2 fruit fly cellular contexts compared by ENCODE assay signal in the genomic region with DNA sequence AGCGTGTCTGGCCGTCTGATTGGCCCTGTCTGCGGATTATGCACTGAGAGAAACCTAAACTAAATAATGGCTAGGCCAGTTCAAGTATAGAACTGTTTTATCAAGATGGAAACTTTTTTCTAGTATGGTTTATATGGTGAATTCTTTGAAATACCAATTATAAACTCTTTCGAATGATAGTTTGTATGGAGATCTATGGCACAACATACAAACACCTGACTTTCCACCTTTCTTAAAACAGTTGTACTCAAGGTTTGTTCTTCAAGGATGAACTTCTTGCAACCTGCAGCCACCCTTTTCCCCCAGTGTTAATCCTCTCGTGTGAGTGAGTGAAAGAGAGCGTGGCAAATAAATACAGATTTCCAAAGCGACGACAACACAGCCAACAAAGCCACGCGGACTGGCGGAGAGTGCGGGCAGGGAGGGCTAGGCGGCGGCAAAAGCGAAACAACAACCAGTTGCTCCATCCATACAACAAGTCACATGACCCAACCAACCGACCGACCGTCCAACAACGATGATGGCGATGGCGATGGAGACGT.
TF ChIP-seq lines count a peak whose summit lies in the region.

No protein-coding gene starts in this region.

TF ChIP-seq in whole organism, embryonic, 481 proteins besides CTCF, POLR2A, EP300 and RAD21 (continued from another document and continues in another):
- TF ChIP-seq chm (GFP tag; IDR thresholded peaks at IDR 0.05; lab: Robert Waterston, UW), result no peak
- peak; percentile 88 for TF ChIP-seq CG10209 (GFP tag; optimal IDR thresholded peaks at IDR 0.05; lab: Kevin White, UChicago)
- TF ChIP-seq dmrt99B (tag; optimal IDR thresholded peaks at IDR 0.05; lab: Kevin White, UChicago), result peak; percentile 93
- peak; percentile 90 for TF ChIP-seq Hsf (GFP tag; optimal IDR thresholded peaks at IDR 0.05; lab: Kevin White, UChicago)
- peak; percentile 83 for TF ChIP-seq CG10366 (GFP tag; IDR thresholded peaks at IDR 0.05; lab: Robert Waterston, UW)
- peak; percentile 81 for TF ChIP-seq run (tag; optimal IDR thresholded peaks at IDR 0.05; lab: Kevin White, UChicago)
- TF ChIP-seq CG6272 (GFP tag; IDR thresholded peaks at IDR 0.05; lab: Robert Waterston, UW), result peak; percentile 79
- peak; percentile 90 for TF ChIP-seq Ptx1 (GFP tag; IDR thresholded peaks at IDR 0.05; lab: Robert Waterston, UW)
- TF ChIP-seq sr (GFP tag; IDR thresholded peaks at IDR 0.05; lab: Robert Waterston, UW), result 0 out of 3 replicates have a peak, but pooled peaks have one; percentile 19
- peak; percentile 25 for TF ChIP-seq Hmx (GFP tag; optimal IDR thresholded peaks at IDR 0.05; lab: Kevin White, UChicago)
- TF ChIP-seq pita (GFP tag; optimal IDR thresholded peaks at IDR 0.05; lab: Kevin White, UChicago), result no peak
- peak; percentile 38 for TF ChIP-seq wek (GFP tag; optimal IDR thresholded peaks at IDR 0.05; lab: Kevin White, UChicago)
- peak; percentile 80 for TF ChIP-seq CG31388 (GFP tag; optimal IDR thresholded peaks at IDR 0.05; lab: Kevin White, UChicago)
- peak; percentile 89 for TF ChIP-seq repo (GFP tag; optimal IDR thresholded peaks at IDR 0.05; lab: Kevin White, UChicago)
- peak; percentile 74 for TF ChIP-seq CG11723 (GFP tag; optimal IDR thresholded peaks at IDR 0.05; lab: Kevin White, UChicago)
- TF ChIP-seq dan (GFP tag; IDR thresholded peaks at IDR 0.05; lab: Robert Waterston, UW), result no peak
- TF ChIP-seq Dp (GFP tag; optimal IDR thresholded peaks at IDR 0.05; lab: Kevin White, UChicago), result no peak
- TF ChIP-seq lbe (GFP tag; optimal IDR thresholded peaks at IDR 0.05; lab: Kevin White, UChicago), result no peak
- peak; percentile 83 for TF ChIP-seq ranshi (GFP tag; IDR thresholded peaks at IDR 0.05; lab: Robert Waterston, UW)
- TF ChIP-seq CG12299 (tag; optimal IDR thresholded peaks at IDR 0.05; lab: Kevin White, UChicago), result peak; percentile 74
- TF ChIP-seq CG6813 (GFP tag; optimal IDR thresholded peaks at IDR 0.05; lab: Kevin White, UChicago), result peak; percentile 60
- TF ChIP-seq CG2678 (tag; optimal IDR thresholded peaks at IDR 0.05; lab: Kevin White, UChicago), result peak; percentile 88
- TF ChIP-seq ssp (GFP tag; IDR thresholded peaks at IDR 0.05; lab: Robert Waterston, UW), result peak; percentile 77
- TF ChIP-seq Ravus (GFP tag; IDR thresholded peaks at IDR 0.05; lab: Robert Waterston, UW), result peak; percentile 61
- TF ChIP-seq chinmo (GFP tag; IDR thresholded peaks at IDR 0.05; lab: Robert Waterston, UW; ENCODE audit: partially characterized antibody), result 0 out of 4 replicates have a peak, but pooled peaks have one; percentile 28
- TF ChIP-seq Atf6 (GFP tag; IDR thresholded peaks at IDR 0.05; lab: Robert Waterston, UW), result peak; percentile 86
- TF ChIP-seq scrt (GFP tag; optimal IDR thresholded peaks at IDR 0.05; lab: Kevin White, UChicago), result peak; percentile 47
- TF ChIP-seq wor (GFP tag; IDR thresholded peaks at IDR 0.05; lab: Robert Waterston, UW), result peak; percentile 64
- peak; percentile 74 for TF ChIP-seq Nf-YC (tag; optimal IDR thresholded peaks at IDR 0.05; lab: Kevin White, UChicago)
- peak; percentile 88 to 90 for TF ChIP-seq dpn (GFP tag; optimal IDR thresholded peaks at IDR 0.05; lab: Kevin White, UChicago)
- peak; percentile 83 for TF ChIP-seq jigr1 (GFP tag; IDR thresholded peaks at IDR 0.05; lab: Robert Waterston, UW)
- peak; percentile 72 for TF ChIP-seq CG17359 (tag; optimal IDR thresholded peaks at IDR 0.05; lab: Kevin White, UChicago)
- peak; percentile 76 for TF ChIP-seq CG5180 (GFP tag; optimal IDR thresholded peaks at IDR 0.05; lab: Kevin White, UChicago)
- TF ChIP-seq CG6791 (GFP tag; IDR thresholded peaks at IDR 0.05; lab: Robert Waterston, UW; ENCODE audit: partially characterized antibody), result no peak
- peak; percentile 76 for TF ChIP-seq Hand (GFP tag; optimal IDR thresholded peaks at IDR 0.05; lab: Kevin White, UChicago)
- peak; percentile 31; the same call in 1 of the 2 replicates for TF ChIP-seq ara (GFP tag; IDR thresholded peaks at IDR 0.05; lab: Robert Waterston, UW)
- peak; percentile 34 for TF ChIP-seq CG13296 (GFP tag; optimal IDR thresholded peaks at IDR 0.05; lab: Kevin White, UChicago)
- TF ChIP-seq CG10654 (GFP tag; optimal IDR thresholded peaks at IDR 0.05; lab: Kevin White, UChicago), result peak; percentile 78
- peak; percentile 42 for TF ChIP-seq CG4707 (GFP tag; optimal IDR thresholded peaks at IDR 0.05; lab: Kevin White, UChicago)
- peak; percentile 74 for TF ChIP-seq ase (GFP tag; IDR thresholded peaks at IDR 0.05; lab: Robert Waterston, UW)
- peak; percentile 59 for TF ChIP-seq CG18011 (GFP tag; optimal IDR thresholded peaks at IDR 0.05; lab: Kevin White, UChicago)
- TF ChIP-seq danr (GFP tag; IDR thresholded peaks at IDR 0.05; lab: Robert Waterston, UW), result peak; percentile 81
- peak; percentile 50; the same call in 1 of the 2 replicates for TF ChIP-seq Doc2 (GFP tag; IDR thresholded peaks at IDR 0.05; lab: Robert Waterston, UW)
- peak; percentile 87 for TF ChIP-seq Fer1 (GFP tag; optimal IDR thresholded peaks at IDR 0.05; lab: Kevin White, UChicago)
- peak; percentile 29 for TF ChIP-seq zen (tag; optimal IDR thresholded peaks at IDR 0.05; lab: Kevin White, UChicago)
- peak; percentile 81 for TF ChIP-seq gcm (GFP tag; optimal IDR thresholded peaks at IDR 0.05; lab: Kevin White, UChicago)
- TF ChIP-seq Aef1 (GFP tag; IDR thresholded peaks at IDR 0.05; lab: Robert Waterston, UW), result peak; percentile 86
- peak; percentile 87 for TF ChIP-seq CG12391 (tag; optimal IDR thresholded peaks at IDR 0.05; lab: Kevin White, UChicago)
- TF ChIP-seq prd (optimal IDR thresholded peaks at IDR 0.05; lab: Kevin White, UChicago), result no peak
- TF ChIP-seq prd (GFP tag; IDR thresholded peaks at IDR 0.05; lab: Robert Waterston, UW), result peak; percentile 90
- peak; percentile 89 for TF ChIP-seq Sox100B (GFP tag; optimal IDR thresholded peaks at IDR 0.05; lab: Kevin White, UChicago)
- TF ChIP-seq CG1792 (GFP tag; optimal IDR thresholded peaks at IDR 0.05; lab: Kevin White, UChicago), result peak; percentile 87
- peak; percentile 86 to 88 for TF ChIP-seq chif (GFP tag; optimal IDR thresholded peaks at IDR 0.05; lab: Kevin White, UChicago)
- TF ChIP-seq CG9437 (GFP tag; optimal IDR thresholded peaks at IDR 0.05; lab: Kevin White, UChicago), result peak; percentile 83
- TF ChIP-seq pfk (GFP tag; optimal IDR thresholded peaks at IDR 0.05; lab: Kevin White, UChicago), result no peak
- peak; percentile 34 for TF ChIP-seq CG8281 (tag; optimal IDR thresholded peaks at IDR 0.05; lab: Kevin White, UChicago)
- TF ChIP-seq HLHmδ (GFP tag; optimal IDR thresholded peaks at IDR 0.05; lab: Kevin White, UChicago), result peak; percentile 15
- TF ChIP-seq TFAM (GFP tag; optimal IDR thresholded peaks at IDR 0.05; lab: Kevin White, UChicago), result no peak
- TF ChIP-seq cwo (GFP tag; optimal IDR thresholded peaks at IDR 0.05; lab: Kevin White, UChicago), result peak; percentile 68
- peak; percentile 74 for TF ChIP-seq CG12942 (GFP tag; optimal IDR thresholded peaks at IDR 0.05; lab: Kevin White, UChicago)
- TF ChIP-seq peb (GFP tag; IDR thresholded peaks at IDR 0.05; lab: Robert Waterston, UW), result peak; percentile 72; the same call in 1 of the 2 replicates
- TF ChIP-seq CG7839 (tag; optimal IDR thresholded peaks at IDR 0.05; lab: Kevin White, UChicago), result peak; percentile 93

TF ChIP-seq in whole organism, prepupa, 60 proteins besides CTCF, POLR2A, EP300 and RAD21 (continued from another document):
- TF ChIP-seq spab (GFP tag; optimal IDR thresholded peaks at IDR 0.05; lab: Kevin White, UChicago) (peak; percentile 91), Smox (GFP tag; optimal IDR thresholded peaks at IDR 0.05; lab: Kevin White, UChicago) (peak; percentile 85), Gug (GFP tag; IDR thresholded peaks at IDR 0.05; lab: Robert Waterston, UW) (peak; percentile 85), Blimp-1 (GFP tag; optimal IDR thresholded peaks at IDR 0.05; lab: Kevin White, UChicago) (peak; percentile 47), Eip93F (GFP tag; optimal IDR thresholded peaks at IDR 0.05; lab: Kevin White, UChicago) (no peak), Lpt (GFP tag; optimal IDR thresholded peaks at IDR 0.05; lab: Kevin White, UChicago) (peak; percentile 82), CG7368 (GFP tag; optimal IDR thresholded peaks at IDR 0.05; lab: Kevin White, UChicago) (peak; percentile 90), Hr39 (GFP tag; optimal IDR thresholded peaks at IDR 0.05; lab: Kevin White, UChicago) (peak; percentile 86), eg (GFP tag; IDR thresholded peaks at IDR 0.05; lab: Robert Waterston, UW) (peak; percentile 82), Sox14 (GFP tag; optimal IDR thresholded peaks at IDR 0.05; lab: Kevin White, UChicago) (peak; percentile 92), CG16779 (tag; optimal IDR thresholded peaks at IDR 0.05; lab: Kevin White, UChicago) (peak; percentile 83)
